Fruit fly (Drosophila melanogaster) whole organism, embryonic: ENCODE results near the gene CG14646.
A peak's percentile ranks its signal among the peaks of the same experiment; 100 is the strongest.

Experiments
- Aef1 ChIP-seq: fragments of 200-800 bp; sonication (Bioruptor generic); IDR thresholded peaks from 3 replicates; pipeline ENCODE4 v1.3.6; 2022; ENCODE audit warnings: missing biosample characterization, missing genetic modification characterization
- Antp ChIP-seq: fragments of 200-800 bp; sonication (Bioruptor generic); optimal IDR thresholded peaks from 3 replicates; lab custom pipeline; 2016; ENCODE audit warnings: missing biosample characterization, missing genetic modification characterization
- Awh ChIP-seq: fragments of 200-800 bp; sonication (Bioruptor generic); IDR thresholded peaks from 2 replicates; pipeline ENCODE4, ENCODE4 v1.3.6; 2022; ENCODE audit warnings: missing biosample characterization, missing genetic modification characterization
- B-H2 ChIP-seq: fragments of 200-800 bp; sonication (Bioruptor generic); optimal IDR thresholded peaks from 2 replicates; lab custom pipeline; 2018; ENCODE audit warnings: missing biosample characterization, mild to moderate bottlenecking, missing genetic modification characterization
- BEAF-32 ChIP-seq: fragments of 200-800 bp; sonication (Bioruptor generic); optimal IDR thresholded peaks from 3 replicates; lab custom pipeline; 2017; ENCODE audit warnings: missing biosample characterization, missing genetic modification characterization, mild to moderate bottlenecking, moderate library complexity, missing genetic modification reagents
- CG10462 ChIP-seq: fragments of 200-800 bp; sonication (Bioruptor generic); optimal IDR thresholded peaks from 2 replicates; lab custom pipeline; 2016; ENCODE audit warnings: missing biosample characterization, missing genetic modification characterization
- CG12659 ChIP-seq: fragments of 200-800 bp; sonication (Bioruptor generic); optimal IDR thresholded peaks from 3 replicates; lab custom pipeline; 2017; ENCODE audit warnings: mild to moderate bottlenecking, missing biosample characterization, missing genetic modification reagents, missing genetic modification characterization
- CG14710 ChIP-seq: fragments of 200-800 bp; sonication (Bioruptor generic); optimal IDR thresholded peaks from 3 replicates; lab custom pipeline; 2019; ENCODE audit warnings: missing biosample characterization, mild to moderate bottlenecking, missing genetic modification characterization, moderate library complexity
- CG14965 ChIP-seq: fragments of 200-800 bp; sonication (Bioruptor generic); optimal IDR thresholded peaks from 2 replicates; lab custom pipeline; 2016; ENCODE audit warnings: missing biosample characterization, missing genetic modification characterization, borderline replicate concordance
- CG15479 ChIP-seq: fragments of 200-800 bp; sonication (Bioruptor generic); optimal IDR thresholded peaks from 3 replicates; lab custom pipeline; 2019; ENCODE audit warnings: missing biosample characterization, mild to moderate bottlenecking, missing genetic modification characterization, moderate library complexity
- CG1602 ChIP-seq: fragments of 200-800 bp; sonication (Bioruptor generic); optimal IDR thresholded peaks from 3 replicates; lab custom pipeline; 2016; ENCODE audit warnings: missing biosample characterization, missing genetic modification characterization
- CG17568 ChIP-seq: fragments of 200-800 bp; sonication (Bioruptor generic); optimal IDR thresholded peaks from 2 replicates; lab custom pipeline; 2018; ENCODE audit warnings: missing biosample characterization, mild to moderate bottlenecking, missing genetic modification characterization, moderate library complexity
- CG17802 ChIP-seq: fragments of 200-800 bp; sonication (Bioruptor generic); optimal IDR thresholded peaks from 2 replicates; lab custom pipeline; 2018; ENCODE audit warnings: missing biosample characterization, mild to moderate bottlenecking, missing genetic modification characterization, moderate library complexity
- CG3163 ChIP-seq: fragments of 200-800 bp; sonication (Bioruptor generic); optimal IDR thresholded peaks from 3 replicates; lab custom pipeline; 2016; ENCODE audit warnings: missing biosample characterization, missing genetic modification characterization
- CG3281 ChIP-seq: fragments of 200-800 bp; sonication (Bioruptor generic); optimal IDR thresholded peaks from 3 replicates; lab custom pipeline; 2017; ENCODE audit warnings: missing biosample characterization, mild to moderate bottlenecking, missing genetic modification characterization
- CG6689 ChIP-seq: fragments of 200-800 bp; sonication (Bioruptor generic); IDR thresholded peaks from 2 replicates; pipeline ENCODE4 v1.3.6; 2022; ENCODE audit warnings: missing biosample characterization, missing genetic modification characterization
- CG6854 ChIP-seq: fragments of 200-800 bp; sonication (Bioruptor generic); optimal IDR thresholded peaks from 3 replicates; lab custom pipeline; 2017; ENCODE audit warnings: missing biosample characterization, mild to moderate bottlenecking, missing genetic modification characterization
- CG7357 ChIP-seq: fragments of 200-800 bp; sonication (Bioruptor generic); IDR thresholded peaks from 3 replicates; pipeline ENCODE4 v1.3.6; 2022; ENCODE audit warnings: missing biosample characterization, missing genetic modification characterization
- CG7745 ChIP-seq: fragments of 200-800 bp; sonication (Bioruptor generic); optimal IDR thresholded peaks from 2 replicates; lab custom pipeline; 2018; ENCODE audit warnings: missing biosample characterization, mild to moderate bottlenecking, missing genetic modification characterization, moderate library complexity
- CG8765 ChIP-seq: fragments of 200-800 bp; sonication (Bioruptor generic); IDR thresholded peaks from 2 replicates; pipeline ENCODE4 v1.3.6; 2022; ENCODE audit warnings: missing biosample characterization, missing genetic modification characterization
- CG9609 ChIP-seq: fragments of 200-800 bp; sonication (Bioruptor generic); optimal IDR thresholded peaks from 3 replicates; lab custom pipeline; 2016; ENCODE audit warnings: missing biosample characterization, missing genetic modification characterization
- CG9817 ChIP-seq: fragments of 200-800 bp; sonication (Bioruptor generic); optimal IDR thresholded peaks from 2 replicates; lab custom pipeline; 2018; ENCODE audit warnings: missing biosample characterization, mild to moderate bottlenecking, missing genetic modification characterization, moderate library complexity
- CHES-1-like ChIP-seq: fragments of 200-800 bp; sonication (Bioruptor generic); optimal IDR thresholded peaks from 2 replicates; lab custom pipeline; 2016; ENCODE audit warnings: missing biosample characterization, missing genetic modification characterization
- Dek ChIP-seq: fragments of 200-800 bp; sonication (Bioruptor generic); optimal IDR thresholded peaks from 3 replicates; lab custom pipeline; 2019; ENCODE audit warnings: missing biosample characterization, mild to moderate bottlenecking, missing genetic modification characterization, moderate library complexity
- Doc2 ChIP-seq: fragments of 200-800 bp; sonication (Bioruptor generic); IDR thresholded peaks from 2 replicates; pipeline ENCODE4 v1.3.6; 2022; ENCODE audit warnings: missing biosample characterization, missing genetic modification characterization
- Drgx ChIP-seq: fragments of 200-800 bp; sonication (Bioruptor generic); IDR thresholded peaks from 2 replicates; pipeline ENCODE4 v1.3.6; 2022; ENCODE audit warnings: missing biosample characterization, missing genetic modification characterization
- Ets97D ChIP-seq: fragments of 200-800 bp; sonication (Bioruptor generic); optimal IDR thresholded peaks from 3 replicates; lab custom pipeline; 2016; ENCODE audit warnings: missing biosample characterization, missing genetic modification characterization
- GATAe ChIP-seq: fragments of 200-800 bp; sonication (Bioruptor generic); conservative IDR thresholded peaks from 2 replicates; pipeline ENCODE4 v1.3.6; 2022; ENCODE audit warnings: missing biosample characterization, missing genetic modification characterization
- H15 ChIP-seq: fragments of 200-800 bp; sonication (Bioruptor generic); IDR thresholded peaks from 3 replicates; pipeline ENCODE4 v1.3.6; 2022; ENCODE audit warnings: missing biosample characterization, missing genetic modification characterization
- H2.0 ChIP-seq: fragments of 200-800 bp; sonication (Bioruptor generic); IDR thresholded peaks from 2 replicates; pipeline ENCODE4 v1.3.6; 2022; ENCODE audit warnings: missing biosample characterization, missing genetic modification characterization
- HLH3B ChIP-seq: fragments of 200-800 bp; sonication (Bioruptor generic); IDR thresholded peaks from 2 replicates; pipeline ENCODE4 v1.3.6; 2022; ENCODE audit warnings: missing biosample characterization, missing genetic modification characterization
- Mes4 ChIP-seq: fragments of 200-800 bp; sonication (Bioruptor generic); optimal IDR thresholded peaks from 2 replicates; lab custom pipeline; 2016; ENCODE audit warnings: missing biosample characterization, missing genetic modification characterization
- Oaz ChIP-seq: fragments of 200-800 bp; sonication (Bioruptor generic); IDR thresholded peaks from 2 replicates; pipeline ENCODE4 v1.3.6; 2022; ENCODE audit warnings: missing biosample characterization, missing genetic modification characterization
- Pdp1 ChIP-seq, 2 experiments: fragments of 200-800 bp; sonication (Bioruptor generic); optimal IDR thresholded peaks; 3 replicates each; lab custom pipeline; 2016; ENCODE audit warnings: missing biosample characterization in 2 of 2, missing genetic modification characterization in 2 of 2, mild to moderate bottlenecking in 1 of 2, moderate library complexity in 1 of 2
- Side ChIP-seq: fragments of 200-800 bp; sonication (Bioruptor generic); optimal IDR thresholded peaks from 2 replicates; lab custom pipeline; 2016; ENCODE audit warnings: missing biosample characterization, missing genetic modification characterization
- Xbp1 ChIP-seq: fragments of 200-800 bp; sonication (Bioruptor generic); optimal IDR thresholded peaks from 3 replicates; lab custom pipeline; 2016; ENCODE audit warnings: missing biosample characterization, mild to moderate bottlenecking, missing genetic modification characterization
- crc ChIP-seq: fragments of 200-800 bp; sonication (Bioruptor generic); optimal IDR thresholded peaks from 2 replicates; lab custom pipeline; 2016; ENCODE audit warnings: missing biosample characterization, missing genetic modification characterization
- emc ChIP-seq: fragments of 200-800 bp; sonication (Bioruptor generic); optimal IDR thresholded peaks from 2 replicates; lab custom pipeline; 2016; ENCODE audit warnings: missing biosample characterization, missing genetic modification characterization
- gfzf ChIP-seq: fragments of 200-800 bp; sonication (Bioruptor generic); optimal IDR thresholded peaks from 2 replicates; lab custom pipeline; 2016; ENCODE audit warnings: missing biosample characterization, mild to moderate bottlenecking, missing genetic modification characterization, moderate library complexity
- gt ChIP-seq: fragments of 200-800 bp; sonication (Bioruptor generic); IDR thresholded peaks from 2 replicates; pipeline ENCODE4 v1.3.6; 2022; ENCODE audit warnings: missing biosample characterization, missing genetic modification characterization
- phol ChIP-seq: fragments of 200-800 bp; sonication (Bioruptor generic); optimal IDR thresholded peaks from 3 replicates; lab custom pipeline; 2018; ENCODE audit warnings: missing biosample characterization, mild to moderate bottlenecking, missing genetic modification characterization, moderate library complexity
- pzg ChIP-seq: fragments of 200-800 bp; sonication (Bioruptor generic); optimal IDR thresholded peaks from 3 replicates; lab custom pipeline; 2018; ENCODE audit warnings: missing biosample characterization, mild to moderate bottlenecking, missing genetic modification characterization, moderate library complexity
- ro ChIP-seq: fragments of 200-800 bp; sonication (Bioruptor generic); IDR thresholded peaks from 2 replicates; pipeline ENCODE4 v1.3.6; 2022; ENCODE audit warnings: missing biosample characterization, missing genetic modification characterization
- stc ChIP-seq: fragments of 200-800 bp; sonication (Bioruptor generic); IDR thresholded peaks from 2 replicates; pipeline ENCODE4 v1.3.6; 2022; ENCODE audit warnings: missing biosample characterization, missing genetic modification characterization
- tap ChIP-seq: fragments of 200-800 bp; optimal IDR thresholded peaks from 3 replicates; lab custom pipeline; 2019; ENCODE audit warnings: missing biosample characterization, mild to moderate bottlenecking, missing genetic modification characterization, moderate library complexity
- tin ChIP-seq: fragments of 200-800 bp; sonication (Bioruptor generic); optimal IDR thresholded peaks from 3 replicates; lab custom pipeline; 2016; ENCODE audit warnings: missing biosample characterization, missing genetic modification characterization
- trem ChIP-seq: fragments of 200-800 bp; optimal IDR thresholded peaks from 3 replicates; lab custom pipeline; 2019; ENCODE audit warnings: missing biosample characterization, mild to moderate bottlenecking, missing genetic modification characterization, moderate library complexity
- wdn ChIP-seq: fragments of 200-800 bp; sonication (Bioruptor generic); IDR thresholded peaks from 2 replicates; pipeline ENCODE4 v1.3.6; 2022; ENCODE audit warnings: missing biosample characterization, missing genetic modification characterization
- wor ChIP-seq: fragments of 200-800 bp; sonication (Bioruptor generic); IDR thresholded peaks from 2 replicates; pipeline ENCODE4 v1.3.6; 2022; ENCODE audit warnings: missing biosample characterization, missing genetic modification characterization
- yki ChIP-seq: fragments of >200 bp; optimal IDR thresholded peaks from 3 replicates; lab custom pipeline; 2018

Gene CG14646

DNA sequence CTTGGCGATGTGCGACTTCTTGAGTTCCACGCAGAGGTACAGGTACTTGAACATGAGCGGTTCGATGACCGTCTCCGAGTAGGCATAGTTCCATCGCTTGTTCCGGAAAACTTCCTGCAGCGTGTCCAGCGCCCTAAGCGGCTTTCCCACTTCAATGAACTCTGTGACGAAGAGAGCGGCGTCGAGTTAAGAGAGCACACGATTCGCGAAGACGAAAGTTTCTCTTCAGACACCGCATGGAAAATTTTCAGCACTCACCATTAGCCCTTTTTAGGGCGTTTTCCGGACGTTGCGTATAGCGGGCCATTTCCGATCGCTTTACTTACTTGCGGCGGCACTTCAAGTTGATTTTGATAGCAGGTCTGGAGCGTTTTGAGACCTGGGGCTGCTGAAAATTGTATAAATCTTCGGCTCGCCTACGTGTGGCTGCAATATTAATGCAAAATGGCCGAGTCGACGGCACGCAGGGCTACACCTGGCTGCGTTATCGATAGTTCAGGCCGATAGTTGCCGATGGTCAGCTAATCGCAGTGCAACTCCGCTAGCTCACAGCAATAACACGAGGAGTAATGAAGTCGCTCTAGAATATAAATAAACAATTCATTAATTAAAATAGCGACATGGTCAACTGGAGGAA is 43.4 kb downstream of the CG14646 start, which contains the start of the genes eIF3a and CG1074 (continued):
- TF ChIP-seq CG7357 (GFP tag; lab: Robert Waterston, UW) (no peak), pzg (peak; percentile 95), CG6854 (peak; percentile 11), CG10462 (GFP tag; lab: Kevin White, UChicago) (no peak), B-H2 (GFP tag; lab: Kevin White, UChicago) (peak; percentile 89), ro (GFP tag; lab: Robert Waterston, UW) (no peak), CG17568 (GFP tag; lab: Kevin White, UChicago) (no peak), Ets97D (peak; percentile 97), CG1602 (GFP tag; lab: Kevin White, UChicago) (no peak), CHES-1-like (GFP tag; lab: Kevin White, UChicago) (peak; percentile 75), Drgx (peak; percentile 22; the same call in 1 of the 2 replicates), tap (tag; lab: Kevin White, UChicago) (no peak), CG6689 (GFP tag; lab: Robert Waterston, UW) (0 out of 2 replicates have a peak, but pooled peaks have one; percentile 13), Doc2 (GFP tag; lab: Robert Waterston, UW) (no peak), CG14710 (tag; lab: Kevin White, UChicago) (peak; percentile 80), yki (no peak), Xbp1 (GFP tag; lab: Kevin White, UChicago) (peak; percentile 65), H15 (GFP tag; lab: Robert Waterston, UW) (peak; percentile 50; the same call in 2 of the 3 replicates), HLH3B (no peak), CG9609 (GFP tag; lab: Kevin White, UChicago) (peak; percentile 53), Awh (GFP tag; lab: Robert Waterston, UW) (peak; percentile 32; the same call in 1 of the 2 replicates), Antp (GFP tag; lab: Kevin White, UChicago) (peak; percentile 52), BEAF-32 (GFP tag; lab: Kevin White, UChicago) (peak; percentile 99), Mes4 (GFP tag; lab: Kevin White, UChicago) (peak; percentile 60), GATAe (no peak), tin (GFP tag; lab: Kevin White, UChicago) (peak; percentile 64), stc (peak; percentile 55; the same call in 1 of the 2 replicates), H2.0 (GFP tag; lab: Robert Waterston, UW) (peak; percentile 31; the same call in 1 of the 2 replicates), CG3163 (peak; percentile 99), CG17802 (tag; lab: Kevin White, UChicago) (peak; percentile 52), CG12659 (peak; percentile 95), CG7745 (tag; lab: Kevin White, UChicago) (peak; percentile 15), wor (GFP tag; lab: Robert Waterston, UW) (no peak), phol (peak; percentile 99), CG15479 (GFP tag; lab: Kevin White, UChicago) (peak; percentile 13), Aef1 (GFP tag; lab: Robert Waterston, UW) (no peak), CG8765 (GFP tag; lab: Robert Waterston, UW) (no peak), Oaz (peak; percentile 37; the same call in 1 of the 2 replicates), Pdp1 (GFP tag; optimal IDR thresholded peaks at IDR 0.05; lab: Kevin White, UChicago) (peak; percentile 63 to 72), wdn (GFP tag; lab: Robert Waterston, UW) (no peak), CG14965 (GFP tag; lab: Kevin White, UChicago) (no peak), CG3281 (GFP tag; lab: Kevin White, UChicago) (peak; percentile 78), Side (GFP tag; lab: Kevin White, UChicago) (peak; percentile 73), Dek (tag; lab: Kevin White, UChicago) (no peak), crc (no peak), emc (peak; percentile 28), trem (tag; lab: Kevin White, UChicago) (peak; percentile 83), gfzf (GFP tag; lab: Kevin White, UChicago) (peak; percentile 51), CG9817 (tag; lab: Kevin White, UChicago) (peak; percentile 51), gt (peak; percentile 7; the same call in 1 of the 2 replicates)
